Fruit fly (Drosophila melanogaster) whole organism, embryonic: ENCODE measurements around the gene TbCMF46.
A peak's percentile ranks its signal among the peaks of the same experiment; 100 is the strongest.

Experiments used
- CG18476 ChIP-seq: fragments of 200-800 bp; sonication (Bioruptor generic); optimal IDR thresholded peaks from 2 replicates; lab custom pipeline; 2016; ENCODE audit warnings: missing biosample characterization, mild to moderate bottlenecking, missing genetic modification characterization
- Dbx ChIP-seq: fragments of 200-800 bp; sonication (Bioruptor generic); IDR thresholded peaks from 3 replicates; pipeline ENCODE4 v1.3.6; 2022; ENCODE audit warnings: missing biosample characterization, missing genetic modification characterization
- ato ChIP-seq: fragments of 200-800 bp; sonication (Bioruptor generic); IDR thresholded peaks from 2 replicates; pipeline ENCODE4 v1.3.6; 2022; ENCODE audit warnings: missing biosample characterization, missing genetic modification characterization; ENCODE audit not compliant: partially characterized antibody
- gce ChIP-seq: fragments of 200-800 bp; sonication (Bioruptor generic); IDR thresholded peaks from 3 replicates; pipeline ENCODE4 v1.3.6; 2022; ENCODE audit warnings: missing biosample characterization, missing genetic modification characterization

dm6 chr2L:9956993-9957652, 32.5 kb upstream of the TbCMF46 start, which contains the start of the genes CG4658 and CG5846:
- peak; percentile 94 for TF ChIP-seq Dbx (GFP tag; lab: Robert Waterston, UW)
- peak; percentile 87 for TF ChIP-seq gce (GFP tag; lab: Robert Waterston, UW)
- TF ChIP-seq CG18476 (GFP tag; lab: Kevin White, UChicago), result peak; percentile 90
- no peak for TF ChIP-seq ato (GFP tag; lab: Robert Waterston, UW)
